Worm (Caenorhabditis elegans): ENCODE measurements around the gene nep-2.
"Not testable (repeated sequence)": the region's sequence is repeated elsewhere in the genome, so short reads cannot be mapped to it uniquely, and the experiment has no call there.

nep-2 gene

DNA sequence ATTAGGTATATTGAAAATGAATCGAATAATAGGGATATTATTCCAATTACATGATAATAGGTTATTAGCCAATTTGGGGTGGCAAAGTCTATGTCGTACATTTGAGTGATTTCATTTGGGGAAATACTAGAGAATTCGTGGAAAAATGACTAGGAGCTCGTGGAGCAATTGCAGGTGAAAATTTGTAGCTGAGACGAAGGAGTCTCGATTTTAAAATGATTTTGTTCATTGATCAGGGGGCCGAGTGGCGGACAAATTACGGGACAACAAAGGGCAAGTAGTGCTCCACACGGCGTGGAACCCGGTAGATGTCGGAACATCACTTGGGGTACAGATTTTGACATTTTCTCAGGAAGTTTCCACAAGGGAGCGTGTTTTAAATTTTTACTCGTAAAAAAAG, 27.2 kb downstream of the nep-2 start, which contains the start of gene sri-62:
sri-62 (minus strand) TSS at position 101 of the 400 bp plus-strand sequence.
- TF ChIP-seq eor-1 (tag; optimal IDR thresholded peaks at IDR 0.05) (no peak), fkh-10 (GFP tag; optimal IDR thresholded peaks at IDR 0.05) (no peak), nhr-43 (tag; optimal IDR thresholded peaks at IDR 0.05; ENCODE audit: poor library complexity, severe bottlenecking) (no peak), nhr-77 (tag; optimal IDR thresholded peaks at IDR 0.05) (no peak), hmg-11 (tag; optimal IDR thresholded peaks at IDR 0.05) (no peak), elt-3 (tag; optimal IDR thresholded peaks at IDR 0.05) (no peak), ztf-4 (tag; optimal IDR thresholded peaks at IDR 0.05) (no peak), fkh-2 (tag; optimal IDR thresholded peaks at IDR 0.05) (no peak), pha-4 (tag; optimal IDR thresholded peaks at IDR 0.05) (no peak)

DNA sequence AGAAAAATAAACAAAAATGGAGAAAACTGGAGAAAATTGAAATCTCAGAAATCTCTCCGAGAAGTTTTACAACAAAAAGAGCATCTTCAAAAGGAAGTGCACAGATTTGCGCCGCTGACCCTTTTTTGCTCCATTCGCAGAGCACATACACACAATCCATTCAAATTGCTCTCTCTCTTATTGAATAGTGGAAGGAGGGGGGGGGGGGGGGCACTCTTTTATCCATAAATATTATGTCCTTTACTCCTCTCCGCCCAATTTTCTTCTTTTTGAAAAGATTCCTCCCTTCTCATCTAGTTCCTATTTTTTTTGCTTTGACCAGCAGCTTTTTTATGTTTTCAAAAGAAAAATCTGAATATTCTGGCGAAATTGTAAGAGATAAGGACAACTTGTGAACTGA, 30.5 kb downstream of the nep-2 start:
- TF ChIP-seq hmg-11 (tag; optimal IDR thresholded peaks at IDR 0.05) (no peak), fkh-10 (GFP tag; optimal IDR thresholded peaks at IDR 0.05) (peak; percentile 56)

DNA sequence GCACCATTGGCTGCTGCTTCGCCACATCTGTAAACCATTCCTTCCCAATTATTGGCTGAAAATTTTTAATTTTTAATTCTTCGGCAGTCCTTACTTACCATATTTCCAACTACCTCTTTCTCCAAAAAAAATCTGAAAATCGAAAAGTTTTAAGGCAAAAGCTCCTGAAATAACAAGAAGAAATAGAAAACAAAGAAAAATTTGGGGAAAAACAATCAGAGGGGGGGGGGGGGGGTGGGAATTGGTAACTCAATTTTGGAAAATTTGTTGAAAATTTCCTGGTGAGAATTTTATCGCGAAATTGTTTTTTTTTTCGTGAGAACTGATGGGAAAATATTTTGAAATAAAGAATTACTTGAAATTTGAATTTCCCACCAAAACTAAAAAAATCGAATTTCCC, 33.1 kb downstream of the nep-2 start, which contains the start of gene set-11:
set-11 (minus strand) TSS at position 101 of the 400 bp plus-strand sequence.
- TF ChIP-seq aly-2 (tag; optimal IDR thresholded peaks at IDR 0.05) = no peak

DNA sequence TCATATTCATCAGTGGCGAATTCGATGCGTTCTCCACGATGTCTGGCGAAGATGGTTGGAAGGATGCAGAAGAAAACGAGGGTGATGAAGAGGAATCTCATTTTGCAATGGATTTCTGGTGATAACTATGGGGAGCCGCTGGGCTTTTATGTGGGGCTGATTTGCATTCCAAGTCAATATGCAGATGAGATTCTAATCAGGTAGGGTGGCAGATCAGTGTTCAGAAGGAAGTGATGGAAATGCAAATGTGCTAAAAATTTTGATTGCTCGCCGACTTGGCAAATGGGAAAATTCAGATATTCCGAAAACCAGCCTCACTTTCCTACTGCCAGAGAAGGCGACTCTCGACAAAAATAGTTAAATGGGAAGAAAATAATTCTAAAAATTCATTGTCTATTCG, 35.5 kb downstream of the nep-2 start, which contains the start of gene nspf-3:
nspf-3 (minus strand) TSS at position 101 of the 400 bp plus-strand sequence.
- TF ChIP-seq nfya-1 (tag; optimal IDR thresholded peaks at IDR 0.05; ENCODE audit: insufficient read depth) (no peak), ztf-4 (tag; optimal IDR thresholded peaks at IDR 0.05) (no peak), ceh-28 (tag; optimal IDR thresholded peaks at IDR 0.05) (no peak), unc-62 (GFP tag; optimal IDR thresholded peaks at IDR 0.05) (no peak), elt-2 (tag; optimal IDR thresholded peaks at IDR 0.05) (no peak), pha-4 (tag; optimal IDR thresholded peaks at IDR 0.05) (no peak), nhr-43 (tag; optimal IDR thresholded peaks at IDR 0.05; ENCODE audit: poor library complexity, severe bottlenecking) (no peak), fos-1 (tag; optimal IDR thresholded peaks at IDR 0.05) (no peak), nhr-76 (tag; optimal IDR thresholded peaks at IDR 0.05) (no peak), nhr-25 (tag; optimal IDR thresholded peaks at IDR 0.05) (no peak)

DNA sequence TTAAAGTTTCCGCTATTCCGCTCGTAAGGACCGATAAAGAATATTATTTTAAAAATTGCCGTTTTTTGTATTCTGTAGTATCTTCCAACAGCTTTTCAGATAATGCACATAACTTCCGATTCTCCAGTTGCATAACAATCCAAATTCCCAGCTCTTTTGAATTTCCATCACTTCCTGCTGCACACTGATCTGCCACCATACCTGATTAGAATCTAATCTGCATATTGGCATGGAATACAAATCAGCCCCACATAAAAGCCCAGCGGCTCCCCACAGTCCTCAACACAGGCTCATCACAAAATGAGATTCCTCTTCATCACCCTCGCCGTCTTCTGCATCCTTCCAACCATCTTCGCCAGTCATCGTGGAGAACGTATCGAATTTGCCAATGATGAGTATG, 36.9 kb downstream of the nep-2 start, which contains the start of gene nspf-2:
nspf-2 (plus strand) TSS at position 301 of the 400 bp plus-strand sequence.
- TF ChIP-seq egl-5 (tag; optimal IDR thresholded peaks at IDR 0.05); nhr-43 (tag; optimal IDR thresholded peaks at IDR 0.05; ENCODE audit: poor library complexity, severe bottlenecking); nhr-237 (tag; optimal IDR thresholded peaks at IDR 0.05): not testable (repeated sequence)

DNA sequence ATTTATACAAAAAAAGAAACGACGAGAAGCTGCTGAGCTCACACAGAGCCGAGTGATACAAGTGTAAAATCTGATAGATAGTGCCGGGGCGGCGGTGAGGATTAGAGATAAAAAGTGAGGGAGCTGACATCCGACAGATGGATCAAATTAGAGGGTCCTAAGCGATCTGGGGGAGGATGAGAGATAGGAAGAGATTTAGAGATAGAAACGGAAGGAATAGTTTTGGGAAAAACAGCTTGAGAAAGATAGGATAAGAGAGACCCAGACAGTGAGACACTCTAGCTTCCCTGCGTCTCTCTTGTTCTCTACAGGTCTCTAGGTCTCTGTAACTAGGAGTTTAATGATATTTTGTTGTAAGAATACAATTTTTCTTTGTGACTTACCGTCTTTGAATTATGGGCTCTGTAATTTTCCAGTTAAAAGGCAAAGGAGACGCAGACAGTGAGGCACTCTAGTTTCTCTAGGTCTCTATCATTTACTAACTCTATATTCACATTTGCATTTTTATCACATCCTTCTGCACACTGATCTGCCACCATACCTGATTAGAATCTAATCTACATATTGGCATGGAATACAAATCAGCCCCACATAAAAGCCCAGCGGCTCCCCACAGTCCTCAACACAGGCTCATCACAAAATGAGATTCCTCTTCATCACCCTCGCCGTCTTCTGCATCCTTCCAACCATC, 38.4 kb downstream of the nep-2 start, which contains the start of the genes sup-9 and nspf-1:
sup-9 (minus strand) TSS at position 43 of the 691 bp plus-strand sequence.
nspf-1 (plus strand) TSS at position 641 of the 691 bp plus-strand sequence.
- no peak for TF ChIP-seq fkh-10 (GFP tag; optimal IDR thresholded peaks at IDR 0.05)
- no peak for TF ChIP-seq ceh-16 (tag; optimal IDR thresholded peaks at IDR 0.05)
- TF ChIP-seq nhr-43 (tag; optimal IDR thresholded peaks at IDR 0.05; ENCODE audit: poor library complexity, severe bottlenecking) = no peak
- TF ChIP-seq nhr-11 (tag; optimal IDR thresholded peaks at IDR 0.05) = no peak
- TF ChIP-seq ama-1 (optimal IDR thresholded peaks at IDR 0.05) = no peak
- TF ChIP-seq pqm-1 (tag; optimal IDR thresholded peaks at IDR 0.05) = no peak
- no peak for TF ChIP-seq ceh-82 (tag; optimal IDR thresholded peaks at IDR 0.05)
- TF ChIP-seq hmg-11 (tag; optimal IDR thresholded peaks at IDR 0.05) = no peak
- TF ChIP-seq nfya-1 (tag; optimal IDR thresholded peaks at IDR 0.05; ENCODE audit: insufficient read depth) = no peak
- no peak for TF ChIP-seq fos-1 (tag; optimal IDR thresholded peaks at IDR 0.05)
- TF ChIP-seq snpc-4 (tag; optimal IDR thresholded peaks at IDR 0.05) = no peak
- TF ChIP-seq nhr-67 (tag; optimal IDR thresholded peaks at IDR 0.05) = no peak
- no peak for TF ChIP-seq fkh-2 (tag; optimal IDR thresholded peaks at IDR 0.05)
- no peak for TF ChIP-seq elt-2 (tag; optimal IDR thresholded peaks at IDR 0.05)
- no peak for TF ChIP-seq ztf-4 (tag; optimal IDR thresholded peaks at IDR 0.05)
- no peak for TF ChIP-seq eor-1 (tag; optimal IDR thresholded peaks at IDR 0.05)

DNA sequence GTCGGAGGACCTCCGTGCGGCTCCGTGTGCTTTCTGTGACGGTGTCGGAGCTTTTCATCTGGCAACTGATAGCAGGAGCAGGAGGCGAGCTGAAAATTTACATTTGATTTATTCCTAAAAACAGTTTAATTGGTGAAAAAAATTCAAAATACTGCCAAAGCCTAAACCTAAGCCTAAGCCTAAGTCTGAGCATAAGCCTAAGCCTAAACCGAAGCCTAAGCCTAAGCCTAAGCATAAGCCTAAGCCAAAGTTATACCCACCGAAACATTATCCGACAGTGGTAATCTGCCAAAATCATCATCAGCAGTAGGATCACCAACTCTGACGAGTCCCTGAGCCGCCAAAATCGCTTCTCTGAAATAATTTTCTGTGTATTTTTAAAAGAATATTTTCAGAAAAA, 40.8 kb downstream of the nep-2 start:
- TF ChIP-seq eor-1 (tag; optimal IDR thresholded peaks at IDR 0.05) = no peak
- no peak for TF ChIP-seq nhr-237 (tag; optimal IDR thresholded peaks at IDR 0.05)
- no peak for TF ChIP-seq jun-1 (tag; optimal IDR thresholded peaks at IDR 0.05)
- no peak for TF ChIP-seq unc-39 (tag; optimal IDR thresholded peaks at IDR 0.05)
- no peak for TF ChIP-seq elt-1 (tag; optimal IDR thresholded peaks at IDR 0.05)
